Worm (Caenorhabditis elegans) whole organism, mixed stage, embryonic: ENCODE results near the gene ilys-1.

Experiments used
- M03D4.4 ChIP-seq: sonication (generic microtip); optimal IDR thresholded peaks from 2 replicates; lab custom pipeline; 2017; ENCODE audit warnings: mild to moderate bottlenecking, missing genetic modification characterization, missing compliant biosample characterization
- bed-3 ChIP-seq: fragments of 200-800 bp; sonication (Bioruptor generic); optimal IDR thresholded peaks from 3 replicates; lab custom pipeline; 2018; ENCODE audit warnings: mild to moderate bottlenecking, missing genetic modification characterization, moderate library complexity, missing compliant biosample characterization
- ceh-39 ChIP-seq: fragments of 150-350 bp; optimal IDR thresholded peaks from 2 replicates; lab custom pipeline; 2014; ENCODE audit warnings: missing biosample characterization, missing genetic modification characterization
- ceh-43 ChIP-seq: fragments of 200-800 bp; sonication (Bioruptor generic); optimal IDR thresholded peaks from 2 replicates; lab custom pipeline; 2018; ENCODE audit warnings: mild to moderate bottlenecking, missing genetic modification characterization, moderate library complexity, missing compliant biosample characterization
- ceh-83 ChIP-seq: fragments of 200-800 bp; sonication (Bioruptor generic); optimal IDR thresholded peaks from 2 replicates; lab custom pipeline; 2018; ENCODE audit warnings: mild to moderate bottlenecking, missing genetic modification characterization, missing compliant biosample characterization
- ces-1 ChIP-seq: fragments of 150-350 bp; optimal IDR thresholded peaks from 2 replicates; lab custom pipeline; 2014; ENCODE audit warnings: missing biosample characterization, missing genetic modification reagents, missing genetic modification characterization
- drap-1 ChIP-seq: fragments of 200-800 bp; sonication (Bioruptor generic); optimal IDR thresholded peaks from 3 replicates; lab custom pipeline; 2018; ENCODE audit warnings: mild to moderate bottlenecking, missing genetic modification characterization, missing compliant biosample characterization
- elt-3 ChIP-seq: fragments of 150-350 bp; optimal IDR thresholded peaks from 2 replicates; lab custom pipeline; 2014; ENCODE audit warnings: missing biosample characterization, missing genetic modification characterization
- flh-1 ChIP-seq: fragments of 200-800 bp; sonication (Bioruptor generic); optimal IDR thresholded peaks from 2 replicates; lab custom pipeline; 2018; ENCODE audit warnings: mild to moderate bottlenecking, missing genetic modification characterization, moderate library complexity, missing compliant biosample characterization
- ham-2 ChIP-seq: fragments of 200-800 bp; sonication (Bioruptor generic); optimal IDR thresholded peaks from 2 replicates; lab custom pipeline; 2018; ENCODE audit warnings: mild to moderate bottlenecking, missing genetic modification characterization, missing compliant biosample characterization
- hlh-1 ChIP-seq: fragments of 150-350 bp; optimal IDR thresholded peaks from 2 replicates; lab custom pipeline; 2014; ENCODE audit warnings: missing biosample characterization, missing genetic modification reagents, missing genetic modification characterization
- lin-13 ChIP-seq: fragments of 150-350 bp; optimal IDR thresholded peaks from 2 replicates; lab custom pipeline; 2014; ENCODE audit warnings: missing biosample characterization, missing genetic modification characterization
- lin-32 ChIP-seq: fragments of 200-800 bp; sonication (Bioruptor generic); optimal IDR thresholded peaks from 2 replicates; lab custom pipeline; 2018; ENCODE audit warnings: mild to moderate bottlenecking, missing genetic modification characterization, missing compliant biosample characterization
- lsy-2 ChIP-seq: fragments of 150-350 bp; optimal IDR thresholded peaks from 2 replicates; lab custom pipeline; 2014; ENCODE audit warnings: missing biosample characterization, missing genetic modification characterization
- mab-5 ChIP-seq: fragments of 150-350 bp; optimal IDR thresholded peaks from 2 replicates; lab custom pipeline; 2014; ENCODE audit warnings: missing biosample characterization, missing genetic modification characterization
- mep-1 ChIP-seq: fragments of 150-350 bp; optimal IDR thresholded peaks from 2 replicates; lab custom pipeline; 2017; ENCODE audit warnings: missing biosample characterization, missing genetic modification reagents, missing genetic modification characterization, inconsistent platforms
- mls-2 ChIP-seq: sonication (generic microtip); optimal IDR thresholded peaks from 2 replicates; lab custom pipeline; 2016; ENCODE audit warnings: mild to moderate bottlenecking, missing genetic modification characterization, moderate library complexity, missing compliant biosample characterization
- nhr-2 ChIP-seq: fragments of 150-350 bp; optimal IDR thresholded peaks from 2 replicates; lab custom pipeline; 2014; ENCODE audit warnings: missing biosample characterization, missing genetic modification characterization
- nhr-237 ChIP-seq: fragments of 150-350 bp; optimal IDR thresholded peaks from 2 replicates; lab custom pipeline; 2014; ENCODE audit warnings: missing biosample characterization, missing genetic modification characterization
- nhr-28 ChIP-seq: fragments of 150-350 bp; optimal IDR thresholded peaks from 2 replicates; lab custom pipeline; 2014; ENCODE audit warnings: missing biosample characterization, missing genetic modification characterization
- pha-4 ChIP-seq: fragments of 150-350 bp; optimal IDR thresholded peaks from 2 replicates; lab custom pipeline; 2018; ENCODE audit warnings: missing biosample characterization, missing genetic modification reagents, missing genetic modification characterization
- sem-2 ChIP-seq: fragments of 200-800 bp; sonication (Bioruptor generic); optimal IDR thresholded peaks from 2 replicates; lab custom pipeline; 2018; ENCODE audit warnings: mild to moderate bottlenecking, missing genetic modification characterization, missing compliant biosample characterization
- snpc-4 ChIP-seq: fragments of 150-350 bp; optimal IDR thresholded peaks from 2 replicates; lab custom pipeline; 2014; ENCODE audit warnings: missing biosample characterization, missing genetic modification characterization
- sptf-1 ChIP-seq: sonication (generic microtip); optimal IDR thresholded peaks from 2 replicates; lab custom pipeline; 2017; ENCODE audit warnings: mild to moderate bottlenecking, missing genetic modification characterization, moderate library complexity, missing compliant biosample characterization
- tbx-8 ChIP-seq: fragments of 200-800 bp; sonication (Bioruptor generic); optimal IDR thresholded peaks from 2 replicates; lab custom pipeline; 2018; ENCODE audit warnings: mild to moderate bottlenecking, missing genetic modification characterization, moderate library complexity, missing compliant biosample characterization
- unc-120 ChIP-seq: sonication (generic microtip); optimal IDR thresholded peaks from 2 replicates; lab custom pipeline; 2017; ENCODE audit warnings: missing genetic modification characterization, missing compliant biosample characterization; ENCODE audit not compliant: poor library complexity, severe bottlenecking
- unc-39 ChIP-seq: fragments of 150-350 bp; optimal IDR thresholded peaks from 2 replicates; lab custom pipeline; 2014; ENCODE audit warnings: missing biosample characterization, missing genetic modification characterization
- unc-62 ChIP-seq: fragments of 150-350 bp; optimal IDR thresholded peaks from 2 replicates; lab custom pipeline; 2014; ENCODE audit warnings: missing biosample characterization, missing genetic modification reagents, missing genetic modification characterization
- zip-8 ChIP-seq: fragments of 150-350 bp; optimal IDR thresholded peaks from 2 replicates; lab custom pipeline; 2014; ENCODE audit warnings: missing biosample characterization, missing genetic modification characterization
- ztf-11 ChIP-seq: fragments of 150-350 bp; optimal IDR thresholded peaks from 2 replicates; lab custom pipeline; 2014; ENCODE audit warnings: missing biosample characterization, missing genetic modification characterization

The ilys-1 gene

DNA sequence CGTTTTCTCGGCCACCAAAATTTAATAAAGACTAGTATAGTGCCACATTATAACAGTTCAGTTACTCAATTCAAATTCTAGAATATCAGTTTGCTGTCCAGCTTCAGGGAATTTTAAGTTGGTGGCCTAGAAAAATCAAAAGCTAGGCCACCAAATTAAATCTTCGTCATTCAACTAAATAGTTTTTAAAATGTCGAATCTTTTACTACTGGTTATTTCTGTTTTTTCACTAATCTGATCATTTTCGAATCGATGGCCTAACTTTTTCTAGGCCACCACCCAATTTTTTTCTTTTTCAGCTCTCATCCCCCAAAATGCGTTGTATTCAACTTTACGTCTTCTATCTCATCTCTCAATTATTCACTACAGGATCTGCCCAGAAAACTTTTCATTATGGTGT is 6.2 kb downstream of the ilys-1 start, which contains the start of gene grd-16:
grd-16 (plus strand) TSS at position 301 of the 400 bp plus-strand sequence.
- TF ChIP-seq lsy-2 (no peak), ceh-43 (GFP tag; lab: Kevin White, UChicago) (no peak), mep-1 (tag; lab: Kevin White, UChicago) (no peak), M03D4.4 (tag; lab: Kevin White, UChicago) (no peak), nhr-28 (tag; lab: Kevin White, UChicago) (no peak), elt-3 (tag; lab: Kevin White, UChicago) (no peak), hlh-1 (tag; lab: Kevin White, UChicago) (no peak)

DNA sequence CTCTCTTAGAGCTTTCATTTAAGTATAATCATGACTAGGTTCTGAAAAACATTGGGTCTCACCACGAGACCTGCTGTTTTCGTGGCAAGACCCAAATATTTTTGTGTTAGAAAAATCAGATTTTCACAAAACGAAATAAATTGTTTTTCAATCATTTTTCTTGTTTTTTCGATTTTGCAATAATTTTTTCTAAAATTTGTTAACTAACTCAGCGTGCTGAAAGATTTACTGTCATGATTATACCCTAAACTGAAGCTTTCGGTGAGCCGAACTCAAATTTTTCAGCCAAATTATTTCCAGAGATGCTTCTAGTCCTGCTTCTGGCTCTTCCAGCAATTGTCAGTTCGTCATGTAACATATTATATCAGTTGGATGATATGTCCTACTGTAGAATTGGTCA is 11.7 kb downstream of the ilys-1 start, which contains the start of gene Y69A2AL.2:
Y69A2AL.2 (plus strand) TSS at position 301 of the 400 bp plus-strand sequence.
- TF ChIP-seq pha-4 (no peak), bed-3 (no peak), zip-8 (tag; lab: Kevin White, UChicago) (no peak), ceh-43 (GFP tag; lab: Kevin White, UChicago) (no peak), ceh-83 (GFP tag; lab: Kevin White, UChicago) (no peak), lsy-2 (no peak), nhr-237 (tag; lab: Kevin White, UChicago) (no peak), mls-2 (tag; lab: Kevin White, UChicago) (no peak), nhr-28 (tag; lab: Kevin White, UChicago) (no peak), snpc-4 (no peak), M03D4.4 (tag; lab: Kevin White, UChicago) (no peak), ceh-39 (no peak), mab-5 (tag; lab: Kevin White, UChicago) (no peak), sptf-1 (tag; lab: Kevin White, UChicago) (no peak), drap-1 (no peak), sem-2 (GFP tag; lab: Kevin White, UChicago) (no peak)

- TF ChIP-seq ceh-43 (GFP tag; lab: Kevin White, UChicago) (no peak), unc-62 (GFP tag; lab: Kevin White, UChicago) (no peak), ces-1 (GFP tag; lab: Kevin White, UChicago) (no peak), tbx-8 (GFP tag; lab: Kevin White, UChicago) (no peak), nhr-237 (tag; lab: Kevin White, UChicago) (no peak), ham-2 (GFP tag; lab: Kevin White, UChicago) (no peak), unc-120 (tag; lab: Kevin White, UChicago) (no peak)
Measured at ce11 chrIV:2488520-2488919, 18.3 kb downstream of the ilys-1 start, which contains the start of gene Y69A2AR.19. Gene Y69A2AR.19, plus strand, starts transcription at chrIV:2488820.

- TF ChIP-seq hlh-1 (tag; lab: Kevin White, UChicago), result peak; percentile 23
- TF ChIP-seq sem-2 (GFP tag; lab: Kevin White, UChicago), result no peak
- no peak for TF ChIP-seq zip-8 (tag; lab: Kevin White, UChicago)
- TF ChIP-seq unc-62 (GFP tag; lab: Kevin White, UChicago), result no peak
- peak; percentile 34 for TF ChIP-seq pha-4
- TF ChIP-seq lin-13, result peak; percentile 18
- no peak for TF ChIP-seq nhr-2
- peak; percentile 97 for TF ChIP-seq lsy-2
- no peak for TF ChIP-seq tbx-8 (GFP tag; lab: Kevin White, UChicago)
- TF ChIP-seq drap-1, result no peak
Measured at ce11 chrIV:2495118-2495785, 25.0 kb downstream of the ilys-1 start, which contains the start of the genes ccdc-12 and Y69A2AR.18. Gene ccdc-12, minus strand, starts transcription at chrIV:2495174. Gene Y69A2AR.18, plus strand, starts transcription at chrIV:2495735.

DNA sequence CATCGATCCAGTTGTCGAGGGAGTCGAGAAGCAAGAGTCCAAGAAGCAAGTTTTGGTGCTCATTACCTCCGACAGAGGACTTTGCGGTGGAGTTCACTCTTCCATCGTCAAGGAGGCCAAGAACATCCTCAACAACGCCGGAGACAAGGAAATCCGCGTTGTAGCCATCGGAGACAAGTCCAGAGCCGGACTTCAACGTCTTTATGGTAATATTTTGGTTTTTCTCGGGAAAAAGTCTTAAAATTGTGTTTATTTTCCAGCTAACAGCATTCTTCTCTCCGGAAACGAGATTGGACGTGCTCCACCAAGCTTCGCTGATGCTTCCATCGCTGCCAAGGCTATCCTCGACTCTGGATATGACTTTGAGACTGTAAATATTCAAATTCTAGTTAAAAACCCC is 25.9 kb downstream of the ilys-1 start:
- TF ChIP-seq drap-1 (no peak), pha-4 (no peak), lin-32 (GFP tag; lab: Kevin White, UChicago) (no peak), flh-1 (GFP tag; lab: Kevin White, UChicago) (no peak), unc-120 (tag; lab: Kevin White, UChicago) (no peak), ztf-11 (no peak), unc-62 (GFP tag; lab: Kevin White, UChicago) (no peak), lsy-2 (no peak), lin-13 (no peak), ceh-43 (GFP tag; lab: Kevin White, UChicago) (no peak), sem-2 (GFP tag; lab: Kevin White, UChicago) (no peak), tbx-8 (GFP tag; lab: Kevin White, UChicago) (no peak), zip-8 (tag; lab: Kevin White, UChicago) (no peak), unc-39 (tag; lab: Kevin White, UChicago) (no peak)
